Fruit fly (Drosophila melanogaster) whole organism, embryonic: ENCODE results near the gene RPA1.

Experiments used
- Atf-2 ChIP-seq: fragments of 200-800 bp; sonication (Bioruptor generic); optimal IDR thresholded peaks from 2 replicates; lab custom pipeline; 2016; ENCODE audit warnings: missing biosample characterization, missing genetic modification characterization
- BtbVII ChIP-seq: fragments of 200-800 bp; sonication (Bioruptor generic); optimal IDR thresholded peaks from 3 replicates; lab custom pipeline; 2017; ENCODE audit warnings: missing biosample characterization, mild to moderate bottlenecking, missing genetic modification characterization
- CG10147 ChIP-seq: fragments of 200-800 bp; sonication (Bioruptor generic); optimal IDR thresholded peaks from 2 replicates; lab custom pipeline; 2019; ENCODE audit warnings: missing biosample characterization, mild to moderate bottlenecking, missing genetic modification characterization, moderate library complexity
- CG10366 ChIP-seq: fragments of 200-800 bp; sonication (Bioruptor generic); IDR thresholded peaks from 2 replicates; pipeline ENCODE4 v1.3.6; 2022; ENCODE audit warnings: missing biosample characterization, missing genetic modification characterization
- CG11456 ChIP-seq: fragments of 200-800 bp; sonication (Bioruptor generic); IDR thresholded peaks from 3 replicates; pipeline ENCODE4 v1.3.6; 2022; ENCODE audit warnings: missing biosample characterization, missing genetic modification characterization
- CG11695 ChIP-seq: fragments of 200-800 bp; sonication (Bioruptor generic); IDR thresholded peaks from 3 replicates; pipeline ENCODE4 v1.3.6; 2022; ENCODE audit warnings: missing biosample characterization, missing genetic modification characterization
- CG14710 ChIP-seq: fragments of 200-800 bp; sonication (Bioruptor generic); optimal IDR thresholded peaks from 3 replicates; lab custom pipeline; 2019; ENCODE audit warnings: missing biosample characterization, mild to moderate bottlenecking, missing genetic modification characterization, moderate library complexity
- CG15011 ChIP-seq: fragments of 200-800 bp; sonication (Bioruptor generic); optimal IDR thresholded peaks from 3 replicates; lab custom pipeline; 2018; ENCODE audit warnings: missing biosample characterization, mild to moderate bottlenecking, missing genetic modification characterization
- CG15601 ChIP-seq: fragments of 200-800 bp; sonication (Bioruptor generic); optimal IDR thresholded peaks from 3 replicates; lab custom pipeline; 2019; ENCODE audit warnings: missing biosample characterization, mild to moderate bottlenecking, missing genetic modification characterization, moderate library complexity
- CG15696 ChIP-seq: fragments of 200-800 bp; sonication (Bioruptor generic); optimal IDR thresholded peaks from 2 replicates; lab custom pipeline; 2019; ENCODE audit warnings: missing biosample characterization, mild to moderate bottlenecking, missing genetic modification characterization, moderate library complexity
- CG2712 ChIP-seq: fragments of 200-800 bp; optimal IDR thresholded peaks from 3 replicates; lab custom pipeline; 2019; ENCODE audit warnings: missing biosample characterization, mild to moderate bottlenecking, missing genetic modification characterization, moderate library complexity
- CG2889 ChIP-seq: fragments of 200-800 bp; sonication (Bioruptor generic); IDR thresholded peaks from 3 replicates; pipeline ENCODE4 v1.3.6; 2022; ENCODE audit warnings: missing biosample characterization, missing genetic modification characterization
- CG31441 ChIP-seq: fragments of 200-800 bp; sonication (Bioruptor generic); IDR thresholded peaks from 2 replicates; pipeline ENCODE4 v1.3.6; 2022; ENCODE audit warnings: missing biosample characterization, missing genetic modification characterization
- CG32532 ChIP-seq: fragments of 200-800 bp; sonication (Bioruptor generic); IDR thresholded peaks from 2 replicates; pipeline ENCODE4 v1.3.6; 2022; ENCODE audit warnings: missing biosample characterization, missing genetic modification characterization
- CG33557 ChIP-seq: fragments of 200-800 bp; sonication (Bioruptor generic); optimal IDR thresholded peaks from 2 replicates; lab custom pipeline; 2019; ENCODE audit warnings: missing biosample characterization, mild to moderate bottlenecking, missing genetic modification characterization, moderate library complexity
- CG4424 ChIP-seq: fragments of 200-800 bp; sonication (Bioruptor generic); optimal IDR thresholded peaks from 3 replicates; lab custom pipeline; 2016; ENCODE audit warnings: missing biosample characterization, missing genetic modification characterization
- CG8388 ChIP-seq: fragments of 200-800 bp; sonication (Bioruptor generic); optimal IDR thresholded peaks from 2 replicates; lab custom pipeline; 2019; ENCODE audit warnings: missing biosample characterization, mild to moderate bottlenecking, missing genetic modification characterization, moderate library complexity
- CG8924 ChIP-seq: fragments of 200-800 bp; optimal IDR thresholded peaks from 3 replicates; lab custom pipeline; 2019; ENCODE audit warnings: missing biosample characterization, mild to moderate bottlenecking, missing genetic modification characterization, moderate library complexity
- CG9215 ChIP-seq: fragments of 200-800 bp; sonication (Bioruptor generic); IDR thresholded peaks from 2 replicates; pipeline ENCODE4 v1.3.6; 2022; ENCODE audit warnings: missing biosample characterization, missing genetic modification characterization
- CG9797 ChIP-seq: fragments of 200-800 bp; sonication (Bioruptor generic); optimal IDR thresholded peaks from 3 replicates; lab custom pipeline; 2018; ENCODE audit warnings: missing biosample characterization, mild to moderate bottlenecking, missing genetic modification characterization
- CG9817 ChIP-seq: fragments of 200-800 bp; sonication (Bioruptor generic); optimal IDR thresholded peaks from 2 replicates; lab custom pipeline; 2018; ENCODE audit warnings: missing biosample characterization, mild to moderate bottlenecking, missing genetic modification characterization, moderate library complexity
- CG9932 ChIP-seq: fragments of 200-800 bp; sonication (Bioruptor generic); IDR thresholded peaks from 2 replicates; pipeline ENCODE4 v1.3.6; 2022; ENCODE audit warnings: missing biosample characterization, missing genetic modification characterization
- E2f2 ChIP-seq: fragments of 200-800 bp; sonication (Bioruptor generic); IDR thresholded peaks from 2 replicates; pipeline ENCODE4 v1.3.6; 2022; ENCODE audit warnings: missing biosample characterization, missing genetic modification characterization
- HmgZ ChIP-seq: fragments of 200-800 bp; sonication (Bioruptor generic); optimal IDR thresholded peaks from 2 replicates; lab custom pipeline; 2018; ENCODE audit warnings: missing biosample characterization, mild to moderate bottlenecking, missing genetic modification characterization
- Hr39 ChIP-seq: fragments of >200 bp; optimal IDR thresholded peaks from 2 replicates; lab custom pipeline; 2017
- Jarid2 ChIP-seq: fragments of 200-800 bp; sonication (Bioruptor generic); optimal IDR thresholded peaks from 3 replicates; lab custom pipeline; 2017; ENCODE audit warnings: mild to moderate bottlenecking, missing biosample characterization, missing genetic modification reagents, missing genetic modification characterization
- MESR4 ChIP-seq: fragments of 200-800 bp; sonication (Bioruptor generic); optimal IDR thresholded peaks from 2 replicates; lab custom pipeline; 2018; ENCODE audit warnings: missing biosample characterization, mild to moderate bottlenecking, missing genetic modification characterization, moderate library complexity
- Sry-δ ChIP-seq: fragments of 200-800 bp; sonication (Bioruptor generic); optimal IDR thresholded peaks from 2 replicates; lab custom pipeline; 2016; ENCODE audit warnings: missing biosample characterization, missing genetic modification characterization
- Stat92E ChIP-seq, 3 experiments: fragments of >200 bp in 2 of 3; fragments of 200-800 bp in 1 of 3; sonication (Bioruptor generic) in 1 of 3; optimal IDR thresholded peaks; 2 replicates each; lab custom pipeline; 2017 to 2019; ENCODE audit warnings: missing biosample characterization in 3 of 3, missing genetic modification characterization in 3 of 3, mild to moderate bottlenecking in 1 of 3, moderate library complexity in 1 of 3
- Xrp1 ChIP-seq: fragments of 200-800 bp; sonication (Bioruptor generic); IDR thresholded peaks from 2 replicates; pipeline ENCODE4 v1.3.6; 2022; ENCODE audit warnings: missing biosample characterization, missing genetic modification characterization
- YL-1 ChIP-seq: fragments of 200-800 bp; sonication (Bioruptor generic); optimal IDR thresholded peaks from 3 replicates; lab custom pipeline; 2017; ENCODE audit warnings: missing biosample characterization, mild to moderate bottlenecking, missing genetic modification characterization
- ara ChIP-seq: fragments of 200-800 bp; sonication (Bioruptor generic); IDR thresholded peaks from 2 replicates; pipeline ENCODE4 v1.3.6; 2022; ENCODE audit warnings: missing biosample characterization, missing genetic modification characterization
- bcd ChIP-seq: fragments of 200-800 bp; sonication (Bioruptor generic); optimal IDR thresholded peaks from 2 replicates; lab custom pipeline; 2017; ENCODE audit warnings: missing biosample characterization, mild to moderate bottlenecking, missing genetic modification characterization
- chinmo ChIP-seq: fragments of 200-800 bp; sonication (Bioruptor generic); IDR thresholded peaks from 4 replicates; pipeline ENCODE4 v1.3.6; 2022; ENCODE audit warnings: missing biosample characterization, missing genetic modification characterization; ENCODE audit not compliant: partially characterized antibody
- ci ChIP-seq: fragments of 200-800 bp; sonication (Bioruptor generic); IDR thresholded peaks from 3 replicates; pipeline ENCODE4 v1.3.6; 2022; ENCODE audit warnings: missing biosample characterization, missing genetic modification characterization
- en ChIP-seq: fragments of 200-800 bp; sonication (Bioruptor generic); optimal IDR thresholded peaks from 2 replicates; lab custom pipeline; 2016; ENCODE audit warnings: missing biosample characterization, missing genetic modification characterization
- fd102C ChIP-seq: fragments of 200-800 bp; sonication (Bioruptor generic); optimal IDR thresholded peaks from 2 replicates; lab custom pipeline; 2018; ENCODE audit warnings: missing biosample characterization, mild to moderate bottlenecking, missing genetic modification characterization, moderate library complexity
- hbn ChIP-seq: fragments of 200-800 bp; sonication (Bioruptor generic); IDR thresholded peaks from 2 replicates; pipeline ENCODE4 v1.3.6; 2022; ENCODE audit warnings: missing biosample characterization, missing genetic modification characterization; ENCODE audit not compliant: partially characterized antibody
- insv ChIP-seq, 2 experiments: fragments of 200-800 bp; sonication (Bioruptor generic); optimal IDR thresholded peaks; 3 replicates each; lab custom pipeline; 2016 to 2018; ENCODE audit warnings: missing biosample characterization in 2 of 2, missing genetic modification characterization in 2 of 2
- lab ChIP-seq: fragments of 200-800 bp; sonication (Bioruptor generic); optimal IDR thresholded peaks from 3 replicates; lab custom pipeline; 2017; ENCODE audit warnings: missing biosample characterization, missing genetic modification characterization, mild to moderate bottlenecking, moderate library complexity, missing genetic modification reagents
- lbe ChIP-seq: fragments of 200-800 bp; sonication (Bioruptor generic); optimal IDR thresholded peaks from 2 replicates; lab custom pipeline; 2016; ENCODE audit warnings: missing biosample characterization, mild to moderate bottlenecking, missing genetic modification characterization
- maf-S ChIP-seq: fragments of 200-800 bp; sonication (Bioruptor generic); optimal IDR thresholded peaks from 2 replicates; lab custom pipeline; 2016; ENCODE audit warnings: missing biosample characterization, missing genetic modification characterization
- mirr ChIP-seq: fragments of 200-800 bp; sonication (Bioruptor generic); optimal IDR thresholded peaks from 3 replicates; lab custom pipeline; 2018; ENCODE audit warnings: missing biosample characterization, mild to moderate bottlenecking, missing genetic modification characterization
- nerfin-2 ChIP-seq: fragments of 200-800 bp; sonication (Bioruptor generic); IDR thresholded peaks from 2 replicates; pipeline ENCODE4 v1.3.6; 2022; ENCODE audit warnings: missing biosample characterization, missing genetic modification characterization; ENCODE audit not compliant: partially characterized antibody
- pho ChIP-seq: fragments of 200-800 bp; sonication (Bioruptor generic); optimal IDR thresholded peaks from 2 replicates; lab custom pipeline; 2016; ENCODE audit warnings: missing biosample characterization, missing genetic modification characterization
- phol ChIP-seq: fragments of 200-800 bp; sonication (Bioruptor generic); optimal IDR thresholded peaks from 3 replicates; lab custom pipeline; 2018; ENCODE audit warnings: missing biosample characterization, mild to moderate bottlenecking, missing genetic modification characterization, moderate library complexity
- sd ChIP-seq: fragments of 200-800 bp; sonication (Bioruptor generic); optimal IDR thresholded peaks from 3 replicates; lab custom pipeline; 2018; ENCODE audit warnings: missing biosample characterization, mild to moderate bottlenecking, missing genetic modification characterization, moderate library complexity
- sna ChIP-seq: fragments of 200-800 bp; sonication (Bioruptor generic); IDR thresholded peaks from 2 replicates; pipeline ENCODE4 v1.3.6; 2022; ENCODE audit warnings: missing biosample characterization, missing genetic modification characterization; ENCODE audit not compliant: partially characterized antibody
- sqz ChIP-seq: fragments of 200-800 bp; sonication (Bioruptor generic); optimal IDR thresholded peaks from 3 replicates; lab custom pipeline; 2018; ENCODE audit warnings: missing biosample characterization, mild to moderate bottlenecking, missing genetic modification characterization
- unc-4 ChIP-seq: fragments of 200-800 bp; sonication (Bioruptor generic); IDR thresholded peaks from 2 replicates; pipeline ENCODE4 v1.3.6; 2022; ENCODE audit warnings: missing biosample characterization, missing genetic modification characterization; ENCODE audit not compliant: partially characterized antibody
- usp ChIP-seq: fragments of >200 bp; optimal IDR thresholded peaks from 2 replicates; lab custom pipeline; 2017; ENCODE audit warnings: missing biosample characterization, missing genetic modification characterization

Gene RPA1

DNA sequence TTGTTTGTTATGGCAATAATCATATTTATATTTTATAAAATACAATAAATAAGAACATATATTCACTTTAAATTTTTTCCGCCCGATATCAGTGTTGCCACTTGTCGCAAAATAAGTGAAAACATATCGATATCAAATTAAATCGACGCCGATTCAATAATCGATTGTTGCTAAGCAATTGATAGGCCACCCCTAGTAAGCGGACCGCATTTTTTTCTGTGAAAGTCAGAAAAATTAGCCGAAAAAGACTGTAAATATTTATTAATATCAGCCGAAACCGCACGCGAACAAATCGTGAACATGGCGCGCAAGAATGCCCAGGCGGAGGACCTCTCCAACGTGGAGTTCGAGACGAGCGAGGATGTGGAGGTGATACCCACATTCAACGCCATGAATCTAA, 48.8 kb upstream of the RPA1 start, which contains the start of gene CG7483:
CG7483 (plus strand) TSS at position 171 of the 400 bp plus-strand sequence.
- TF ChIP-seq CG2712 (tag; lab: Kevin White, UChicago), result peak; percentile 22
- TF ChIP-seq Hr39 (lab: Kevin White, UChicago), result no peak
- no peak for TF ChIP-seq Jarid2 (GFP tag; lab: Kevin White, UChicago)
- TF ChIP-seq CG9817 (tag; lab: Kevin White, UChicago), result no peak
- no peak for TF ChIP-seq CG15011 (GFP tag; lab: Kevin White, UChicago)
- peak; percentile 87 for TF ChIP-seq Sry-δ (GFP tag; lab: Kevin White, UChicago)
- TF ChIP-seq ci, result 0 out of 3 replicates have a peak, but pooled peaks have one; percentile 20
- no peak for TF ChIP-seq CG11456 (GFP tag; lab: Robert Waterston, UW)
- no peak for TF ChIP-seq CG8388
- TF ChIP-seq hbn (GFP tag; lab: Robert Waterston, UW), result peak; percentile 87
- TF ChIP-seq YL-1 (GFP tag; lab: Kevin White, UChicago), result peak; percentile 75
- TF ChIP-seq CG15601, result peak; percentile 46
- TF ChIP-seq CG31441 (GFP tag; lab: Robert Waterston, UW), result 0 out of 2 replicates have a peak, but pooled peaks have one; percentile 18
- no peak for TF ChIP-seq CG32532 (GFP tag; lab: Robert Waterston, UW)
- TF ChIP-seq unc-4, result peak; percentile 88
- TF ChIP-seq maf-S (GFP tag; lab: Kevin White, UChicago), result no peak
- peak; percentile 7 for TF ChIP-seq CG33557 (GFP tag; lab: Kevin White, UChicago)
- no peak for TF ChIP-seq Xrp1 (GFP tag; lab: Robert Waterston, UW)
- TF ChIP-seq MESR4 (GFP tag; lab: Kevin White, UChicago), result peak; percentile 93
- TF ChIP-seq CG8924, result no peak
- no peak for TF ChIP-seq CG11695
- TF ChIP-seq lab, result no peak
- peak; percentile 78 for TF ChIP-seq sna
- no peak for TF ChIP-seq HmgZ (tag; lab: Kevin White, UChicago)
- TF ChIP-seq CG9215, result no peak
- no peak for TF ChIP-seq BtbVII (GFP tag; lab: Kevin White, UChicago)
- TF ChIP-seq usp, result no peak
- TF ChIP-seq Atf-2 (GFP tag; lab: Kevin White, UChicago), result no peak
- no peak for TF ChIP-seq CG9932
- TF ChIP-seq CG10147 (GFP tag; lab: Kevin White, UChicago), result no peak
- no peak for TF ChIP-seq CG15696 (tag; lab: Kevin White, UChicago)
- TF ChIP-seq lbe (GFP tag; lab: Kevin White, UChicago), result peak; percentile 34
- peak; percentile 98 for TF ChIP-seq E2f2
- TF ChIP-seq CG10366 (GFP tag; lab: Robert Waterston, UW), result no peak
- peak; percentile 77; the same call in 3 of the 4 replicates for TF ChIP-seq chinmo
- TF ChIP-seq insv (GFP tag; optimal IDR thresholded peaks at IDR 0.05; lab: Kevin White, UChicago), result peak in 1 of 2 experiments; percentile 30
- peak; percentile 79 for TF ChIP-seq nerfin-2 (GFP tag; lab: Robert Waterston, UW)
- no peak for TF ChIP-seq CG2889
- no peak for TF ChIP-seq fd102C (GFP tag; lab: Kevin White, UChicago)
- TF ChIP-seq pho (GFP tag; lab: Kevin White, UChicago), result no peak
- no peak for TF ChIP-seq ara (GFP tag; lab: Robert Waterston, UW)
- peak; percentile 81 for TF ChIP-seq sqz
- no peak for TF ChIP-seq CG4424 (GFP tag; lab: Kevin White, UChicago)
- peak in 1 of 3 experiments; percentile 43 for TF ChIP-seq Stat92E (GFP tag; optimal IDR thresholded peaks at IDR 0.05; lab: Kevin White, UChicago)
- no peak for TF ChIP-seq bcd (GFP tag; lab: Kevin White, UChicago)
- TF ChIP-seq mirr (GFP tag; lab: Kevin White, UChicago), result no peak
- no peak for TF ChIP-seq en
- peak; percentile 55 for TF ChIP-seq CG14710 (tag; lab: Kevin White, UChicago)
- TF ChIP-seq sd (tag; lab: Kevin White, UChicago), result peak; percentile 56
- peak; percentile 54 for TF ChIP-seq CG9797 (GFP tag; lab: Kevin White, UChicago)
- peak; percentile 22 for TF ChIP-seq phol (tag; lab: Kevin White, UChicago)
